Fruit fly (Drosophila melanogaster) whole organism, prepupa: ENCODE measurements around the gene trus.

Source experiments
- CG15336 ChIP-seq: fragments of 200-800 bp; sonication (Bioruptor generic); IDR thresholded peaks from 2 replicates; pipeline ENCODE4 v1.3.6; 2022; ENCODE audit warnings: missing biosample characterization, missing genetic modification characterization
- CG6276 ChIP-seq: fragments of 200-800 bp; sonication (Bioruptor generic); optimal IDR thresholded peaks from 2 replicates; lab custom pipeline; 2017; ENCODE audit warnings: missing biosample characterization, mild to moderate bottlenecking, missing genetic modification characterization
- CG6854 ChIP-seq: fragments of 200-800 bp; sonication (Bioruptor generic); optimal IDR thresholded peaks from 2 replicates; lab custom pipeline; 2017; ENCODE audit warnings: missing biosample characterization, mild to moderate bottlenecking, missing genetic modification characterization
- Eip93F ChIP-seq: fragments of 200-800 bp; sonication (Bioruptor generic); optimal IDR thresholded peaks from 2 replicates; lab custom pipeline; 2016; ENCODE audit warnings: missing biosample characterization, mild to moderate bottlenecking, missing genetic modification characterization
- Ets21C ChIP-seq: fragments of 200-800 bp; sonication (Bioruptor generic); optimal IDR thresholded peaks from 3 replicates; lab custom pipeline; 2016; ENCODE audit warnings: missing biosample characterization, missing genetic modification characterization
- eg ChIP-seq: fragments of 200-800 bp; sonication (Bioruptor generic); IDR thresholded peaks from 3 replicates; pipeline ENCODE4 v1.3.6; 2022; ENCODE audit warnings: missing biosample characterization, missing genetic modification characterization
- pdm3 ChIP-seq: fragments of 200-800 bp; sonication (Bioruptor generic); optimal IDR thresholded peaks from 3 replicates; lab custom pipeline; 2016; ENCODE audit warnings: missing biosample characterization, missing genetic modification characterization

dm6 chr3R:12422379-12422975 lies 33.9 kb upstream of the trus start, which contains the start of the genes Scgbeta and CG17202:
- TF ChIP-seq CG6276 (GFP tag; lab: Kevin White, UChicago) (no peak), Eip93F (GFP tag; lab: Kevin White, UChicago) (no peak), CG15336 (GFP tag; lab: Robert Waterston, UW) (no peak), Ets21C (no peak), CG6854 (GFP tag; lab: Kevin White, UChicago) (no peak), eg (GFP tag; lab: Robert Waterston, UW) (no peak), pdm3 (GFP tag; lab: Kevin White, UChicago) (no peak)
